Worm (Caenorhabditis elegans) whole organism, L4 larva: Measurements from ENCODE around the gene C07D10.5.
A peak's percentile ranks its signal among the peaks of the same experiment; 100 is the strongest.

Source experiments
- T26A8.4 ChIP-seq: fragments of 200-800 bp; sonication (Bioruptor generic); IDR thresholded peaks from 2 replicates; pipeline ENCODE4 v1.3.6; 2022; ENCODE audit warnings: missing genetic modification characterization, missing compliant biosample characterization
- Y48G9A.11 ChIP-seq: fragments of 200-800 bp; sonication (Bioruptor generic); IDR thresholded peaks from 2 replicates; pipeline ENCODE4 v1.3.6; 2022; ENCODE audit warnings: missing genetic modification reagents, missing genetic modification characterization, missing compliant biosample characterization
- aha-1 ChIP-seq: fragments of 150-350 bp; peaks from one replicate; lab custom pipeline; 2014; ENCODE audit warnings: missing biosample characterization, missing genetic modification characterization
- attf-4 ChIP-seq: sonication (generic microtip); optimal IDR thresholded peaks from 3 replicates; lab custom pipeline; 2017; ENCODE audit warnings: missing biosample characterization, missing genetic modification characterization
- ceh-32 ChIP-seq: sonication (generic microtip); optimal IDR thresholded peaks from 2 replicates; lab custom pipeline; 2016; ENCODE audit warnings: mild to moderate bottlenecking, missing genetic modification characterization, missing compliant biosample characterization; ENCODE audit not compliant: poor library complexity
- ces-1 ChIP-seq: fragments of 150-350 bp; sonication (generic microtip); optimal IDR thresholded peaks from 4 replicates; lab custom pipeline; 2014; ENCODE audit warnings: missing biosample characterization, missing genetic modification reagents, missing genetic modification characterization
- cey-2 ChIP-seq: sonication (generic microtip); optimal IDR thresholded peaks from 3 replicates; lab custom pipeline; 2017; ENCODE audit warnings: missing genetic modification characterization, mild to moderate bottlenecking, missing compliant biosample characterization, antibody characterized with exemption, borderline replicate concordance; ENCODE audit not compliant: insufficient read depth
- ctbp-1 ChIP-seq: fragments of 200-800 bp; sonication (Bioruptor generic); IDR thresholded peaks from 2 replicates; pipeline ENCODE4 v1.3.6; 2022; ENCODE audit warnings: missing genetic modification reagents, missing genetic modification characterization, missing compliant biosample characterization
- dmd-6 ChIP-seq: fragments of 200-800 bp; sonication (Bioruptor generic); IDR thresholded peaks from 2 replicates; pipeline ENCODE4 v1.3.6; 2022; ENCODE audit warnings: missing genetic modification reagents, missing genetic modification characterization, missing compliant biosample characterization
- dve-1 ChIP-seq: sonication (generic microtip); optimal IDR thresholded peaks from 2 replicates; lab custom pipeline; 2017; ENCODE audit warnings: antibody characterized with exemption, mild to moderate bottlenecking, missing genetic modification characterization, missing compliant biosample characterization; ENCODE audit not compliant: insufficient read depth
- hlh-11 ChIP-seq: fragments of 200-800 bp; sonication (Bioruptor generic); optimal IDR thresholded peaks from 2 replicates; lab custom pipeline; 2018; ENCODE audit warnings: mild to moderate bottlenecking, missing genetic modification characterization, missing compliant biosample characterization
- hmg-1.1 ChIP-seq: fragments of 200-800 bp; sonication (Bioruptor generic); IDR thresholded peaks from 2 replicates; pipeline ENCODE4 v1.3.6; 2022; ENCODE audit warnings: missing genetic modification reagents, missing genetic modification characterization, missing compliant biosample characterization
- lin-15B ChIP-seq: fragments of 150-350 bp; sonication (generic microtip); optimal IDR thresholded peaks from 3 replicates; lab custom pipeline; 2014; ENCODE audit warnings: missing biosample characterization, missing genetic modification characterization
- lin-38 ChIP-seq: fragments of 200-800 bp; sonication (Bioruptor generic); IDR thresholded peaks from 2 replicates; pipeline ENCODE4 v1.3.6; 2022; ENCODE audit warnings: missing genetic modification reagents, missing genetic modification characterization, missing compliant biosample characterization
- lin-39 ChIP-seq: fragments of 150-350 bp; optimal IDR thresholded peaks from 2 replicates; lab custom pipeline; 2014; ENCODE audit warnings: missing biosample characterization, missing genetic modification reagents, missing genetic modification characterization
- mdl-1 ChIP-seq, 2 experiments: fragments of 150-350 bp in 1 of 2; sonication (generic microtip) in 1 of 2; optimal IDR thresholded peaks; 2 replicates each; lab custom pipeline; 2014 to 2017; ENCODE audit warnings: missing biosample characterization in 2 of 2, missing genetic modification characterization in 2 of 2
- mdt-29 ChIP-seq: fragments of 200-800 bp; sonication (Bioruptor generic); IDR thresholded peaks from 2 replicates; pipeline ENCODE4 v1.3.6; 2022; ENCODE audit warnings: missing genetic modification reagents, missing genetic modification characterization, missing compliant biosample characterization
- mep-1 ChIP-seq: fragments of 150-350 bp; sonication (generic microtip); optimal IDR thresholded peaks from 3 replicates; lab custom pipeline; 2014; ENCODE audit warnings: missing biosample characterization, missing genetic modification characterization
- nhr-10 ChIP-seq: fragments of 150-350 bp; optimal IDR thresholded peaks from 2 replicates; lab custom pipeline; 2014; ENCODE audit warnings: missing biosample characterization, missing genetic modification characterization
- nhr-28 ChIP-seq: fragments of 150-350 bp; optimal IDR thresholded peaks from 2 replicates; lab custom pipeline; 2014; ENCODE audit warnings: missing biosample characterization, missing genetic modification characterization
- nhr-6 ChIP-seq: fragments of 150-350 bp; optimal IDR thresholded peaks from 2 replicates; lab custom pipeline; 2014; ENCODE audit warnings: missing biosample characterization, missing genetic modification characterization
- php-3 ChIP-seq: fragments of 200-800 bp; sonication (Bioruptor generic); IDR thresholded peaks from 2 replicates; pipeline ENCODE4 v1.3.6; 2022; ENCODE audit warnings: missing genetic modification reagents, missing genetic modification characterization, missing compliant biosample characterization
- pqm-1 ChIP-seq: sonication (generic microtip); optimal IDR thresholded peaks from 2 replicates; lab custom pipeline; 2017; ENCODE audit warnings: missing biosample characterization, missing genetic modification characterization
- sdz-12 ChIP-seq: fragments of 200-800 bp; sonication (Bioruptor generic); optimal IDR thresholded peaks from 2 replicates; lab custom pipeline; 2018; ENCODE audit warnings: mild to moderate bottlenecking, missing genetic modification characterization, missing compliant biosample characterization
- snpc-4 ChIP-seq: fragments of 150-350 bp; optimal IDR thresholded peaks from 2 replicates; lab custom pipeline; 2014; ENCODE audit warnings: missing biosample characterization, missing genetic modification characterization
- unc-62 ChIP-seq, 3 experiments: fragments of 150-350 bp in 1 of 3; sonication (generic microtip); optimal IDR thresholded peaks in 2 of 3; peaks in 1 of 3; 1 replicate in 1 of 3; 2 replicates in 2 of 3; lab custom pipeline; 2014 to 2017; ENCODE audit warnings: missing biosample characterization in 3 of 3, missing genetic modification characterization in 3 of 3, missing genetic modification reagents in 3 of 3, missing genotype in 1 of 3
- zfp-2 ChIP-seq: sonication (generic microtip); optimal IDR thresholded peaks from 2 replicates; lab custom pipeline; 2016; ENCODE audit warnings: mild to moderate bottlenecking, missing genetic modification characterization, missing compliant biosample characterization
- ztf-11 ChIP-seq: fragments of 150-350 bp; optimal IDR thresholded peaks from 2 replicates; lab custom pipeline; 2014; ENCODE audit warnings: missing biosample characterization, missing genetic modification characterization

C07D10.5 gene

DNA sequence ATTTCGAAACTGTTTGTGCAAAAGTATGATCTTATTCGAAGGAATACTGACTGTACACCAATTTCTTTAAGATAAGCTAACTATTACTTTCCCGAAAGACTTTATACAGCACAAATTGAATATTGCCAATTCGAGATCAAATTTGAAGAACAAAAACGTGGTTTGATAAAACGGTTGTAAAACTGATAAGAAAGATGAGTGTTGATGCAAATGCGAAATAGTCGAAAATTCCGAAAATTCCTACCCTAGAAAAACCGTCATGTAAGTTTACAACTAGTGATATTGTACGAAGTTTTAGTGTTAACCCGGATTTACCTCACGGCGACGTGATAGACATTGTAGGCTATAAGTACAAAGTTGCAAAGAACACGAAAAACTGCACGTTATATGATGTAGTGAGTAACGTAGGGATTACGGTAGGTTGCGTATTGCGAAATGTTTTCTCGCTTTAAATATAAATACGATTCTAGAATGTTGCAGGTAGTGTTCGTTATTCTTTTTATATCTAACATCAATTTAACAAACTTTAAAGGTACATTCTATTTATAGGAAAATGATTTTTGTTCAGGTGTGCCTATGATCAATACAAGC lies 39.5 kb downstream of the C07D10.5 start:
- TF ChIP-seq nhr-28 (tag; lab: Kevin White, UChicago) (peak; percentile 94), mdl-1 (tag; optimal IDR thresholded peaks at IDR 0.05; lab: Kevin White, UChicago) (peak in 1 of 2 experiments; percentile 6), ctbp-1 (GFP tag; lab: Robert Waterston, UW) (no peak), pqm-1 (tag; lab: Kevin White, UChicago) (peak; percentile 77), unc-62 (GFP tag; optimal IDR thresholded peaks at IDR 0.05 in 1 of 2; lab: Kevin White, UChicago) (peak in 1 of 2 experiments; percentile 20), unc-62 (tag; optimal IDR thresholded peaks at IDR 0.05; lab: Kevin White, UChicago) (no peak), dmd-6 (GFP tag; lab: Robert Waterston, UW) (peak; percentile 33), Y48G9A.11 (GFP tag; lab: Robert Waterston, UW) (no peak), mdt-29 (GFP tag; lab: Robert Waterston, UW) (no peak), lin-15B (tag; lab: Kevin White, UChicago) (no peak), hlh-11 (no peak), dve-1 (tag; lab: Kevin White, UChicago) (no peak), hmg-1.1 (GFP tag; lab: Robert Waterston, UW) (no peak), zfp-2 (no peak)

DNA sequence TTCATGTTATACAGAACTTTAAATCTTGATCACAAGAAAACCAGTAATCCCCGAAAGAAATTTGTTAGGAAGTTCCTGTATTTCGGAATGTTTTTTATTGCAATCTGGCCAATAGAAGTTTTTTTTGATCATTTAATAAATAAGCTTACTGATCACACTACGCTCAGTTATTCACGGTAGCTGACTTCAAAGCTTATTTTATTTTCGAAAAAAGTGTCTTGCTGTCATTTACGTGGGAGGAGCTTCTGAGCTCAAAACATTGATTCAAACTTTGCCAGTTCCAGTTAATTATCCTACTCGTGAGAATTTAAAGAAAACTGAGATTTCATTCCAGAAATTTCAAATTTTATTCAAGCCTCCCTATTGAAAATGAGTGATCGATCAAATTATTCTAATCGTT lies 51.0 kb downstream of the C07D10.5 start, which contains the start of gene srd-54:
Gene srd-54 (plus strand): TSS at position 301 of the 400 bp plus-strand sequence.
- TF ChIP-seq aha-1 (tag; lab: Kevin White, UChicago): no peak
- no peak for TF ChIP-seq mep-1 (tag; lab: Kevin White, UChicago)
- TF ChIP-seq nhr-10: no peak
- TF ChIP-seq attf-4 (tag; lab: Kevin White, UChicago): no peak
- no peak for TF ChIP-seq ceh-32 (tag; lab: Kevin White, UChicago)
- no peak for TF ChIP-seq hlh-11
- TF ChIP-seq sdz-12 (GFP tag; lab: Kevin White, UChicago): no peak
- no peak for TF ChIP-seq nhr-6
- TF ChIP-seq ces-1: no peak
- TF ChIP-seq T26A8.4 (GFP tag; lab: Robert Waterston, UW): no peak
- TF ChIP-seq snpc-4 (tag; lab: Kevin White, UChicago): no peak
- TF ChIP-seq lin-38 (GFP tag; lab: Robert Waterston, UW): no peak
- no peak for TF ChIP-seq ztf-11 (tag; lab: Kevin White, UChicago)
- no peak for TF ChIP-seq cey-2
- TF ChIP-seq lin-39 (tag; lab: Kevin White, UChicago): no peak
- TF ChIP-seq php-3 (GFP tag; lab: Robert Waterston, UW): no peak
- TF ChIP-seq, all 104 proteins: peak for 0
